Fruit fly (Drosophila melanogaster) whole organism, pupa: Measurements from ENCODE around the gene Sirt1.

ENCODE experiments used
- CG10348 ChIP-seq: fragments of 200-800 bp; sonication (Bioruptor generic); IDR thresholded peaks from 2 replicates; pipeline ENCODE4 v1.3.6; 2022; ENCODE audit warnings: missing biosample characterization, missing genetic modification characterization
- CG12605 ChIP-seq: fragments of 200-800 bp; sonication (Bioruptor generic); IDR thresholded peaks from 2 replicates; pipeline ENCODE4 v1.3.6; 2022; ENCODE audit warnings: missing biosample characterization, missing genetic modification characterization
- CG13204 ChIP-seq: fragments of 200-800 bp; sonication (Bioruptor generic); optimal IDR thresholded peaks from 2 replicates; lab custom pipeline; 2018; ENCODE audit warnings: missing biosample characterization, mild to moderate bottlenecking, missing genetic modification characterization, moderate library complexity
- CG14655 ChIP-seq: fragments of 200-800 bp; sonication (Bioruptor generic); optimal IDR thresholded peaks from 3 replicates; lab custom pipeline; 2017; ENCODE audit warnings: mild to moderate bottlenecking, missing biosample characterization, missing genetic modification reagents, missing genetic modification characterization
- CG15710 ChIP-seq: fragments of 200-800 bp; sonication (Bioruptor generic); optimal IDR thresholded peaks from 2 replicates; lab custom pipeline; 2018; ENCODE audit warnings: missing biosample characterization, mild to moderate bottlenecking, missing genetic modification characterization, moderate library complexity
- CG17806 ChIP-seq: fragments of 200-800 bp; sonication (Bioruptor generic); optimal IDR thresholded peaks from 2 replicates; lab custom pipeline; 2018; ENCODE audit warnings: missing biosample characterization, mild to moderate bottlenecking, missing genetic modification characterization, moderate library complexity
- CG32121 ChIP-seq: fragments of 200-800 bp; sonication (Bioruptor generic); IDR thresholded peaks from 2 replicates; pipeline ENCODE4 v1.3.6; 2022; ENCODE audit warnings: missing biosample characterization, missing genetic modification characterization
- CG34367 ChIP-seq: fragments of 200-800 bp; sonication (Bioruptor generic); optimal IDR thresholded peaks from 2 replicates; lab custom pipeline; 2018; ENCODE audit warnings: missing biosample characterization, mild to moderate bottlenecking, missing genetic modification characterization
- CG4496 ChIP-seq: fragments of 200-800 bp; sonication (Bioruptor generic); IDR thresholded peaks from 3 replicates; pipeline ENCODE4 v1.3.6; 2022; ENCODE audit warnings: missing biosample characterization, missing genetic modification characterization
- CG8159 ChIP-seq: fragments of 200-800 bp; sonication (Bioruptor generic); optimal IDR thresholded peaks from 3 replicates; lab custom pipeline; 2018; ENCODE audit warnings: missing biosample characterization, mild to moderate bottlenecking, missing genetic modification characterization, moderate library complexity
- CG8301 ChIP-seq: fragments of 200-800 bp; sonication (Bioruptor generic); optimal IDR thresholded peaks from 2 replicates; lab custom pipeline; 2018; ENCODE audit warnings: missing biosample characterization, mild to moderate bottlenecking, missing genetic modification characterization
- CG9948 ChIP-seq: fragments of 200-800 bp; sonication (Bioruptor generic); optimal IDR thresholded peaks from 2 replicates; lab custom pipeline; 2018; ENCODE audit warnings: missing biosample characterization, mild to moderate bottlenecking, missing genetic modification characterization, moderate library complexity
- D1 ChIP-seq: fragments of 200-800 bp; sonication (Bioruptor generic); optimal IDR thresholded peaks from 2 replicates; lab custom pipeline; 2018; ENCODE audit warnings: missing biosample characterization, mild to moderate bottlenecking, missing genetic modification characterization, moderate library complexity
- EcR ChIP-seq: fragments of 200-800 bp; sonication (Bioruptor generic); optimal IDR thresholded peaks from 3 replicates; lab custom pipeline; 2019; ENCODE audit warnings: missing biosample characterization, missing genetic modification characterization, mild to moderate bottlenecking, moderate library complexity, missing genetic modification reagents
- Ets98B ChIP-seq: fragments of 200-800 bp; sonication (Bioruptor generic); IDR thresholded peaks from 2 replicates; pipeline ENCODE4 v1.3.6; 2022; ENCODE audit warnings: missing biosample characterization, missing genetic modification characterization
- Pif1A ChIP-seq: fragments of 200-800 bp; sonication (Bioruptor generic); optimal IDR thresholded peaks from 3 replicates; lab custom pipeline; 2016; ENCODE audit warnings: missing biosample characterization, missing genetic modification characterization
- Pif1B ChIP-seq: fragments of 200-800 bp; sonication (Bioruptor generic); optimal IDR thresholded peaks from 3 replicates; lab custom pipeline; 2016; ENCODE audit warnings: missing biosample characterization, missing genetic modification characterization
- Snoo ChIP-seq: fragments of 200-800 bp; sonication (Bioruptor generic); optimal IDR thresholded peaks from 3 replicates; lab custom pipeline; 2017; ENCODE audit warnings: missing biosample characterization, mild to moderate bottlenecking, missing genetic modification characterization, inconsistent platforms
- fd96Ca ChIP-seq: fragments of 200-800 bp; sonication (Bioruptor generic); IDR thresholded peaks from 3 replicates; pipeline ENCODE4 v1.3.6; 2022; ENCODE audit warnings: missing biosample characterization, missing genetic modification characterization
- gl ChIP-seq: fragments of 200-800 bp; sonication (Bioruptor generic); optimal IDR thresholded peaks from 2 replicates; lab custom pipeline; 2018; ENCODE audit warnings: missing biosample characterization, mild to moderate bottlenecking, missing genetic modification characterization
- rn ChIP-seq: fragments of 200-800 bp; sonication (Bioruptor generic); IDR thresholded peaks from 2 replicates; pipeline ENCODE4 v1.3.6; 2022; ENCODE audit warnings: missing biosample characterization, missing genetic modification characterization

Gene Sirt1

DNA sequence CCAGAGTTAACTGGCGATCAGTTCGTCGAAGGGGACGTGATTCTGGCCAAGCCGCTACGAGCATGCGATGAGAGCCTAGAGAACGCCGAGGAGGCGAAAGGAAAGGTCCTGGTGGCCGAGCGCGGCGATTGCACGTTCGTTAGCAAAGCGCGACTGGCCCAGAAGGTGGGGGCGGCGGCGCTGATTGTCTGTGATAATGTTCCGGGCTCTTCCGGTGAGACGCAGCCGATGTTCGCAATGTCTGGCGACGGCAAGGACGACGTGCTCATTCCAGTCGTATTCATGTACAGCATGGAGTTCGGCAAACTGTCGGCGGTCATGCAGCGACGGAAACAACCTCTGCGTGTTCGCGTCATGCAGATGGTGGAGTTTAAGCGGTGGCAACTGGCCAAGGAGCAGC, 30.5 kb downstream of the Sirt1 start:
- TF ChIP-seq CG32121 (GFP tag; lab: Robert Waterston, UW) (no peak), CG17806 (no peak), Pif1B (GFP tag; lab: Kevin White, UChicago) (no peak), CG14655 (GFP tag; lab: Kevin White, UChicago) (no peak), D1 (tag; lab: Kevin White, UChicago) (no peak), CG12605 (GFP tag; lab: Robert Waterston, UW) (no peak), fd96Ca (no peak), CG10348 (GFP tag; lab: Robert Waterston, UW) (no peak), Snoo (tag; lab: Kevin White, UChicago) (no peak), CG13204 (no peak), CG15710 (tag; lab: Kevin White, UChicago) (no peak), CG4496 (GFP tag; lab: Robert Waterston, UW) (no peak), CG34367 (tag; lab: Kevin White, UChicago) (no peak), EcR (GFP tag; lab: Kevin White, UChicago) (no peak), CG8159 (tag; lab: Kevin White, UChicago) (no peak), CG9948 (no peak)

DNA sequence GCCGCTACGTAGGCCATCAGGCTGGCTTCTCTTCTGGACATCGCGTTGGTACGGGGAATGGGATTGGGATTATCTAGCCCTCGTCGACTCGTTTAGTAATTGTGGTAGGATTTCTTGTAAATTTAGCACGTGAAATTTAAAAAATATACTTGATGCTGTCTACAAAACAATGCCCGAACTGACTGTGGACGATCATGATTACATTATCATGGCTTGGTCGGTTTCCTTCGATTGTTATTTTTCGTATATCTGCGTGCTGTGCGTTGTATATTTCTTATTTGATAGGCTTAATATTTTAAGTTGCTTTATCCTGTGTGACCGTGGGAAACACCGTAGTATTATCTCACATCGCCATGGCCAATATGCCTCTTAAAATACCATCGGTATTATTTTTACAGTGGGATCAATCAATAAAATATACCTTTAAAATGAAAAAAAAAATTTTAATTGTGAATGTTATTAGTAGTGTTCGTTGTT, 37.6 kb downstream of the Sirt1 start, which contains the start of gene CG16972:
Gene CG16972, minus strand, starts transcription at position 336 of the 477 bp plus-strand sequence.
- TF ChIP-seq CG10348 (GFP tag; lab: Robert Waterston, UW): no peak
- no peak for TF ChIP-seq Snoo (tag; lab: Kevin White, UChicago)
- TF ChIP-seq CG12605 (GFP tag; lab: Robert Waterston, UW): peak; percentile 7; the same call in 1 of the 2 replicates
- no peak for TF ChIP-seq CG14655 (GFP tag; lab: Kevin White, UChicago)
- TF ChIP-seq rn (GFP tag; lab: Robert Waterston, UW): no peak
- TF ChIP-seq, all 21 proteins: peak for 1

DNA sequence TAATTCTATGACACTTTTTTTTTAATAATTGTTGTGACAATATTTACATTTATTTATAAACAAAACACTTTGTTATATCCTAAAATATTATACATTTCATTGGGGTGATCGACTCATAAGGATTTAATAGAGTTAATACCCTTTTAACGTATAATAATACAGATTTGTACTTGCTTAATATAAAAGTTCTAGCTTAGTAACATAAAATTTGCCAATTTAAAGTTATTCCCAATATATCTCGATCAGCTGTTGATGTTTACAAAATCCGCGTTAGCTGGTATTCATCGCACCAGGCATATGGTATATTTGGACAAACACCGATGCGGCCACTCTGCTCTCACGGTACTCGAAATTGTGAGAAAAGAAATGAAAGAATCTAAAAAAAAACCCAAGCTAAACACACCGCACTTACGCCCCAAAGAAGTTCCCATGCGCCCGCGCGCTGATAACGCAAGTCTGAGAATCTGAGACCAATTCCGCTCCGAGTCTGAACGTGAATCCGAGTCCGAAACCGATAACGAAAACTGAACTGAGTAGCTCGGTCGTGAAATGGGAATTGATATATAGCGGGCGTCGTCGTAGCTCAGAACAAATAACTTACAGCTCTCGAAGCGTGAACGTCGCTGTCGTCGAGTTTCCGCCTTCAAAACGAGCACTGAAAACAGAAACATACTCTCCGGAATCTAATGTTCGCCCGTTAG, 38.2 kb downstream of the Sirt1 start, which contains the start of gene Pect:
Gene Pect, plus strand, starts transcription at position 326 of the 701 bp plus-strand sequence.
- peak; percentile 62 for TF ChIP-seq CG12605 (GFP tag; lab: Robert Waterston, UW)
- peak; percentile 28 for TF ChIP-seq CG15710 (tag; lab: Kevin White, UChicago)
- peak; percentile 52 for TF ChIP-seq EcR (GFP tag; lab: Kevin White, UChicago)
- TF ChIP-seq fd96Ca: peak; percentile 38; the same call in 1 of the 3 replicates
- TF ChIP-seq CG8159 (tag; lab: Kevin White, UChicago): no peak
- TF ChIP-seq CG17806: no peak
- TF ChIP-seq CG10348 (GFP tag; lab: Robert Waterston, UW): no peak
- no peak for TF ChIP-seq CG13204
- TF ChIP-seq gl (tag; lab: Kevin White, UChicago): peak; percentile 7
- peak; percentile 54; the same call in 1 of the 2 replicates for TF ChIP-seq Ets98B (GFP tag; lab: Robert Waterston, UW)

DNA sequence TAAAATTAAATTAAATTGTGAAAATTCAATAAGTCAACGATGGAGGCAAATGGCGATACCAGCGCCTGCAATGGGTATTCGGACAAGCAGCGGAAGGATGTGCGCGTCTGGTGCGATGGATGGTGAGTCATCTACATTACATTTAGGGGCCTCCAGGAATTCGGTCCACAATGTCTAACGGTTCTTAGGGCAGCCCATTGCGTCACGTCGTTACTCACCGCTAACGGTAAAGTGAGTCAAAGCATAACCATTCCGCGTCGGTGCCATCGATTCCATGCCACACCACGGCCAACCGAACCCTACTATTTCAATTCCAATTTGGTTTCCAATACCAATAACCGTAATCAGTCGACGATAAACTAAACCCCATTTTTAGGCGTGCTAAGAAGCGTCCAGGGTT, 38.8 kb downstream of the Sirt1 start:
- TF ChIP-seq Pif1A (no peak), EcR (GFP tag; lab: Kevin White, UChicago) (no peak), Pif1B (GFP tag; lab: Kevin White, UChicago) (no peak), CG12605 (GFP tag; lab: Robert Waterston, UW) (no peak), CG14655 (GFP tag; lab: Kevin White, UChicago) (no peak), CG8159 (tag; lab: Kevin White, UChicago) (no peak), CG34367 (tag; lab: Kevin White, UChicago) (no peak), CG17806 (no peak), CG15710 (tag; lab: Kevin White, UChicago) (no peak), gl (tag; lab: Kevin White, UChicago) (no peak), fd96Ca (no peak)

DNA sequence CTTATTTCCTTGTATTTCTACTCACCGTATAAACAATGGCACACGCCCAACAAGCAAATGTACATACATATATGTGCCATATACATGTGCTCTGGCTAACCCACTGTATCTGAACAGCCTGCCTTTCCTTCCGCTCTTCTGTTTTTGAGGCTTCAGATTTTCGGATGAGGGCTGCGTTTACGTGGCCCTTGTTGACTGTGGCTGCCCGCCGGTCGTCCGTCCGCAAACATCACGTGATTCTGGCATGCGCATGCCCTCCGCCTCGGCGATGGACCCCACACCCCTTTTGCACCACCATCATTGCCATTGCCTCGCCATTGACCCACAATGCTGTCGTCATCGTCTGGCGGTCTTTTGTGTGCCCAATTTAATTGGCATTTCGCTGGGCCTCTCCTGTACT, 39.9 kb downstream of the Sirt1 start:
- TF ChIP-seq EcR (GFP tag; lab: Kevin White, UChicago): peak; percentile 49
- peak; percentile 45; the same call in 1 of the 2 replicates for TF ChIP-seq CG32121 (GFP tag; lab: Robert Waterston, UW)
- peak; percentile 54 for TF ChIP-seq CG13204
- TF ChIP-seq gl (tag; lab: Kevin White, UChicago): peak; percentile 3
- TF ChIP-seq Pif1A: no peak
- TF ChIP-seq Snoo (tag; lab: Kevin White, UChicago): peak; percentile 48
- TF ChIP-seq fd96Ca: peak; percentile 44; the same call in 1 of the 3 replicates
- TF ChIP-seq CG12605 (GFP tag; lab: Robert Waterston, UW): 0 out of 2 replicates have a peak, but pooled peaks have one; percentile 10
- TF ChIP-seq Ets98B (GFP tag; lab: Robert Waterston, UW): peak; percentile 9; the same call in 1 of the 2 replicates
- TF ChIP-seq CG8301 (tag; lab: Kevin White, UChicago): no peak
- TF ChIP-seq rn (GFP tag; lab: Robert Waterston, UW): no peak
- no peak for TF ChIP-seq CG17806
- no peak for TF ChIP-seq CG4496 (GFP tag; lab: Robert Waterston, UW)
- no peak for TF ChIP-seq CG34367 (tag; lab: Kevin White, UChicago)
- TF ChIP-seq, all 21 proteins: peak for 8

DNA sequence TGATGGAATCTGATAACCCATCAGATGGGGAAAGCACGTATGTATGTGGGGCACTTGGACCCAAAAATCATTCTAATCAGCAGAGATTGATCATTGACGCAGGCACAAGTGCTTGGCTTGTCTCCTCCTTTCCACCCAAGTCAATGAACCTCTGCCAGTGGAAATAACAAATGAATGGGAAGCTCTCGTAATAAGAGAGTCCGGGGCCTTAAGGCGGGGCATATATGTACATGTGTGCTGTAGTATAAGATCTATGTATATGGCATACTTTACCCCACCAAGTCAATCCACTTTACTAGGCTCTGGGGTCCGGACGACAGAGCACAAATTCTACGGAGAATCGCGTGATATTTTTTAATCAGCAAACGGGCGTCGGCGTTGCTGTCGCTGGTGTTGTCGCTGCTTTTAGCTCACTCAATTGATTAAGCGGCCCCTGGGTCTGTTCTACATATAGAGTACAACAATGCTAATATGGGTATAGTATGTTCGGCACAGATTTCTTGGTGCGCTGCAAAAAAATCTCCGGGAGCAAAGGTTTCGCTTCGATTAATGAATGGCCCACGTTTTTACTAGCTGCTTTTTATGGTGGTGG, 40.8 kb downstream of the Sirt1 start:
- TF ChIP-seq CG32121 (GFP tag; lab: Robert Waterston, UW): peak; percentile 36; the same call in 1 of the 2 replicates
- peak; percentile 48 for TF ChIP-seq Ets98B (GFP tag; lab: Robert Waterston, UW)
- TF ChIP-seq rn (GFP tag; lab: Robert Waterston, UW): no peak
- peak; percentile 92 for TF ChIP-seq EcR (GFP tag; lab: Kevin White, UChicago)
- no peak for TF ChIP-seq gl (tag; lab: Kevin White, UChicago)
- peak; percentile 62; the same call in 1 of the 2 replicates for TF ChIP-seq CG12605 (GFP tag; lab: Robert Waterston, UW)
